Worm (Caenorhabditis elegans) whole organism, midembryonic: ENCODE data around the gene T25F10.4.
A peak's percentile ranks its signal among the peaks of the same experiment; 100 is the strongest.

Experiments
- T22C8.4 ChIP-seq: fragments of 200-800 bp; sonication (Bioruptor generic); IDR thresholded peaks from 2 replicates; pipeline ENCODE4 v1.3.6; 2022; ENCODE audit warnings: missing genetic modification characterization, missing compliant biosample characterization
- cog-1 ChIP-seq: sonication (generic microtip); optimal IDR thresholded peaks from 2 replicates; lab custom pipeline; 2016; ENCODE audit warnings: missing genetic modification characterization, missing compliant biosample characterization
- flt-1 ChIP-seq: fragments of 200-800 bp; sonication (Bioruptor generic); IDR thresholded peaks from 2 replicates; pipeline ENCODE4 v1.3.6; 2022; ENCODE audit warnings: missing genetic modification characterization, missing compliant biosample characterization
- klf-2 ChIP-seq: fragments of 200-800 bp; sonication (Bioruptor generic); conservative IDR thresholded peaks from 2 replicates; pipeline ENCODE4 v1.3.6; 2022; ENCODE audit warnings: missing genetic modification reagents, missing genetic modification characterization, missing compliant biosample characterization
- med-1 ChIP-seq: sonication (generic microtip); optimal IDR thresholded peaks from 2 replicates; lab custom pipeline; 2017; ENCODE audit warnings: missing genetic modification characterization, mild to moderate bottlenecking, missing compliant biosample characterization, antibody characterized with exemption, missing genetic modification reagents; ENCODE audit not compliant: insufficient read depth
- ref-1 ChIP-seq: fragments of 200-800 bp; sonication (Bioruptor generic); conservative IDR thresholded peaks from 2 replicates; pipeline ENCODE4 v1.3.6; 2022; ENCODE audit warnings: missing genetic modification reagents, missing genetic modification characterization, missing compliant biosample characterization
- tab-1 ChIP-seq: fragments of 200-800 bp; sonication (Bioruptor generic); IDR thresholded peaks from 2 replicates; pipeline ENCODE4 v1.3.6; 2022; ENCODE audit warnings: missing genetic modification characterization, missing compliant biosample characterization
- ztf-23 ChIP-seq: fragments of 200-800 bp; sonication (Bioruptor generic); IDR thresholded peaks from 2 replicates; pipeline ENCODE4 v1.3.6; 2022; ENCODE audit warnings: missing genetic modification reagents, missing genetic modification characterization, missing compliant biosample characterization
- ztf-29 ChIP-seq: fragments of 200-800 bp; sonication (Bioruptor generic); IDR thresholded peaks from 2 replicates; pipeline ENCODE4 v1.3.6; 2022; ENCODE audit warnings: missing genetic modification reagents, missing genetic modification characterization, missing compliant biosample characterization

The T25F10.4 gene

DNA sequence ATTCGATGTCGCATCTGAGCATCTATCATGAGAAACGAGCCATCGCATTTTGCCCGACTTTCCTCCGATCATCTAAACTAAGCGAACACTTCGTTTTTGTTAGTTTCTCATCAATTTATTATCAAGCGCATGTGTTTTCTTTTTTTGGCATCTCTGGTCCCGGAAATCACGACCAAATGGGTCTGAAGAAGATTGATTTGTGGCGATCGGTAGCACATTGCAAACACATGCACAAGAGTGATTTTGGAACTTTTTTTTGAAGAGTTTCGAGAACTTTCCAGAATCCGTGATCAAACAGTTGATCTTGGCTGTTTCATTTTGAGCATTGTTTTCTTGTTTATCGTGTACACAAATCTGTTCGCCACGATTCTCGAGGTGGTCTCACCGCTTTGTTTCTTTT, 9.0 kb downstream of the T25F10.4 start:
- no peak for TF ChIP-seq klf-2 (GFP tag; lab: Robert Waterston, UW)
- TF ChIP-seq cog-1 (tag; lab: Kevin White, UChicago) = no peak
- no peak for TF ChIP-seq med-1 (GFP tag; lab: Kevin White, UChicago)
- no peak for TF ChIP-seq ztf-23 (GFP tag; lab: Robert Waterston, UW)
- TF ChIP-seq tab-1 = no peak
- TF ChIP-seq ztf-29 (GFP tag; lab: Robert Waterston, UW) = no peak
- no peak for TF ChIP-seq ref-1 (GFP tag; lab: Robert Waterston, UW)
- no peak for TF ChIP-seq T22C8.4 (GFP tag; lab: Robert Waterston, UW)
- no peak for TF ChIP-seq flt-1 (GFP tag; lab: Robert Waterston, UW)

DNA sequence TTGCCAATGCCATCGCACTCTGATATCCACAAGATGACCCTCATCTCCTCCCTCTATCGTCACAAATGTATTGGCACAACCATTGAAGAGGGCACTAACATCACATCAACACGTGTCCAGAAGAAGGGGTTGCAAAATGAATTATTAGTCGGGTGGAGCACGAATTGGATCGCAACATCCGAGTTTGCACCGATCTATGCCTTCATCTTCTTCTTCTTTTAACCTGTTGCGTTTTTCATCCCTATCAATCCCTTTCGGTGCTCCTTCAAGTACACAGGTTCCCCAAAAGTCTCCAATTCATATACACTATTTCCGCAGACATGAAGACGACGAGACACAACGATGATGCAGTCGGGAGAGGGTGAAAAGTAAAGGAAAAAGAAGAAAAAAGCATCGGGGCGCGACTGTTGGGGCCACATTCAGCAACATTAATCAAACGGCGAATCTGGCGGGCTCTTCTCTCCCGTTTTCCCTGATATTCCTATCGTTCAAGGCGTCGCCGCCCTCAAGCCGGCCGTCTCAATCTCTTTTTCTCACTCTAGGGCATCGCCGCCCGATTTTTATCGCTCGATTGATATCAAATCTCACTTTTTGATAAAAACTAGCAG, 10.7 kb downstream of the T25F10.4 start:
- TF ChIP-seq klf-2 (GFP tag; lab: Robert Waterston, UW) = 0 out of 2 replicates have a peak, but pooled peaks have one; percentile 16
- no peak for TF ChIP-seq flt-1 (GFP tag; lab: Robert Waterston, UW)
- no peak for TF ChIP-seq ztf-23 (GFP tag; lab: Robert Waterston, UW)
- no peak for TF ChIP-seq ref-1 (GFP tag; lab: Robert Waterston, UW)

DNA sequence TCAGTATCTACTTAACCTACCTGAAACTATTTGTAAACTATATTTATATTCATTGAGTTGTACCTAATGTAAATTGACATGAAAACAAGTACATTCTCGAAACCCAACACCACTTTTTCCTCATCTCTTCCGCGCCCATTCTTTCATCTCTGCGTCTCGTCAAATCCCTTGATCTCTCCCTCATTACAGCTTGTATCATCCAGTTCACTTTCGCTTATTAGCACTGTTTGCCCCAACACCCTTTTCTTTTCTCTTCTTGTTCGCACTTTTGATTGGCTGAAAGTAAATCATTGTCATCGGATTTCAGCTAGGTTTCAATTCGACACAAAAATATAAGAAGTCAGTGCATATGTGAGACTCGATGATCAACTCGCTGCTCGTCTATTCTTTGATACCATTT, 17.5 kb downstream of the T25F10.4 start, which contains the start of gene T25F10.3:
TSS of gene T25F10.3 (plus strand) at position 308 of the 400 bp plus-strand sequence.
- no peak for TF ChIP-seq med-1 (GFP tag; lab: Kevin White, UChicago)
- TF ChIP-seq tab-1 = no peak
- no peak for TF ChIP-seq ztf-23 (GFP tag; lab: Robert Waterston, UW)
- no peak for TF ChIP-seq flt-1 (GFP tag; lab: Robert Waterston, UW)
- no peak for TF ChIP-seq ref-1 (GFP tag; lab: Robert Waterston, UW)

DNA sequence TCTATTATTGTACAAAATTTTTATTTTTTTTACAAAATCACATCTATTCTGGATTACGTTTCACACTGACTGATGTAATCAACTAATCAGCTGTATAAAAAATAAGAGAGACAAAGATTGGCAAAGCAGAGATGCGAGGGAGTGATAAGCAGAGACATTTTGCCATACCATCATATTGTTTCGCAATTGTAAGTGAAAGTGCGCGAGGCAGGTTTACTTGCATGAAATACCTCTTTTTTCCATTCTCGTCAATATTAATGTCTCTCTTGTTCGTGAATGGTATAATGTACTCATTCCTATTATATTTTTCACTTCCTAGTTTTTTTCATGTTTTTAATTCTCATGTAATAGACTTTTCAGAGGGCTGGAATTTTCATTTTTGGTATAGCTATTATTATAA, 25.4 kb downstream of the T25F10.4 start:
- TF ChIP-seq ref-1 (GFP tag; lab: Robert Waterston, UW) (no peak), flt-1 (GFP tag; lab: Robert Waterston, UW) (no peak), tab-1 (no peak), klf-2 (GFP tag; lab: Robert Waterston, UW) (no peak)

DNA sequence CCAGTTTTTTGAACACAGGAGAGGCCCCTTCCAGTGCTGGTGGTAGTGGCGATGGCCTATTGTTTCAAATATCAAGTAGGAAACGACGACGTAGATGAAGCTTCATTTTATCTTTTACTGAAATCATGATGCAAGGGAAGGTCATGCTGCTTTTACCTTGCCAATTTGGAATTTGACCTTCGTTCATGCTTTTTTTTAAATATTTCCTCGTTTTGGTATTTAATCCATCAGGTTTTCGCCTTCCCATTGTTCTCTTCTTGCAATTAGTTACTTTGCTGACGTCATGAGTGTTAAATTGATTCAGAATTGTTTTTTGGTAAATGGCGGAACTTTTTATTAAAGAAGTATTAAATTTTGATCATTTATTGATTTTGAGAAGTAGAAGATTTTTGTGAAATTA, 26.2 kb downstream of the T25F10.4 start:
- no peak for TF ChIP-seq med-1 (GFP tag; lab: Kevin White, UChicago)
- no peak for TF ChIP-seq ref-1 (GFP tag; lab: Robert Waterston, UW)
- TF ChIP-seq cog-1 (tag; lab: Kevin White, UChicago) = no peak
- no peak for TF ChIP-seq klf-2 (GFP tag; lab: Robert Waterston, UW)
- no peak for TF ChIP-seq ztf-23 (GFP tag; lab: Robert Waterston, UW)
- no peak for TF ChIP-seq T22C8.4 (GFP tag; lab: Robert Waterston, UW)
- TF ChIP-seq ztf-29 (GFP tag; lab: Robert Waterston, UW) = no peak
- no peak for TF ChIP-seq flt-1 (GFP tag; lab: Robert Waterston, UW)
- no peak for TF ChIP-seq tab-1

DNA sequence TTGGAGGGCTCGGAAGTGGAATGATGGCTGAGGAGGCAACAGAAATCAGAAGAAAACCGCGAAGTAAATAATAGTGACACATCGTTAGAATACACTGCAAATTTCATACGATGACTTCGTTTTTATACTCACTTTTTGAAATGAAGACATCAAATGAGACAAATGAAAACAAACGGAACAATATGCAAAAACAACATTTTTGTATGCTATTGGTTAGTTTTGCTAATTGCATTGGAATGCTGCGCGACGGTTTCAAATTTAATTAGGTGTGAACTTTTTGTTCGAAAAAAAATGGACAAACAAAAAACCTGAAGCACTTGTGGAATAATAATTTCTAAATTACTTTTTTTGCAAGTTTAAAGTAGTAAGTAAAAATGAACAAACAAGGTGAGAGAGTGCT, 29.3 kb downstream of the T25F10.4 start, which contains the start of gene grl-8:
TSS of gene grl-8 (minus strand) at position 101 of the 400 bp plus-strand sequence.
- TF ChIP-seq cog-1 (tag; lab: Kevin White, UChicago) (no peak), ztf-23 (GFP tag; lab: Robert Waterston, UW) (no peak), flt-1 (GFP tag; lab: Robert Waterston, UW) (no peak), ztf-29 (GFP tag; lab: Robert Waterston, UW) (no peak), ref-1 (GFP tag; lab: Robert Waterston, UW) (no peak), T22C8.4 (GFP tag; lab: Robert Waterston, UW) (no peak), klf-2 (GFP tag; lab: Robert Waterston, UW) (no peak), tab-1 (no peak), med-1 (GFP tag; lab: Kevin White, UChicago) (no peak)

DNA sequence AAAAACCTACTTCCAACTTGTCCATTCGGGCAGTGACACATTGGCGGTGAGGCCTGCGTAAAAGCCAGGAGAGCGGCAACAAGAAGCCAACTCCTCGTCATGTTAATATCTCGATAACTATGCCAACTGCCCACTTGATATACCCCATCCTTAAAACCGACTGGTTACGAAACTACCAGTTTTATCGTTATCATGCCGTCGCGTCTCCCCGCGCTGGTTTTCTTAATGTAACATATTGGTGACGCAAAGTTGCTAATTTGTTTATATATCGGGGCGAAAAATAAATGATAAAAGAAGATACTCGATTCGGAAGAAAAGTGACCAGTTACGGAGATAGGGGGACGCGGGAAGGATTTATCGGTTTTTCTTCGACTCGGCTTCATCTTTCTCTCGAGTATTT, 30.7 kb downstream of the T25F10.4 start, which contains the start of gene grl-9:
TSS of gene grl-9 (minus strand) at position 101 of the 400 bp plus-strand sequence.
- TF ChIP-seq ztf-29 (GFP tag; lab: Robert Waterston, UW) (no peak), ztf-23 (GFP tag; lab: Robert Waterston, UW) (no peak), cog-1 (tag; lab: Kevin White, UChicago) (no peak), med-1 (GFP tag; lab: Kevin White, UChicago) (no peak)

DNA sequence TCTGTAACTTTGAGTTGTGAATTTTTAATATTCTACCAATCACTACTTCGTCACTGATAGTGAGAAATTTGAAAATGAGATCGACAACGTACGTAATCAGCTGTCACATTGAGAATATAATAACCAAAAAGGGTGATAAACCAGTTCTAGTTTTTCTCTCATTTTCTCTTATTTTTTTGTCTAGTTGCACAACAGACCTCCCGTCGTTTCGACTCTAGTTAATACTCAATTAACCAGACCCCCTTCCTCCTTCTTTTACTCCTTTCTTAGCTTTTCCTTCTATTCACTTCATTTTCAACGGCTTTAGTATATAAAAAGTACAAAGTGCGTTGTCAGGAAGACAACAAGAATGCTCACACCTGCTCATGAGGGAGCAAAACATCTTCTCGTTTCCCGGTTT, 35.0 kb downstream of the T25F10.4 start, which contains the start of gene ZC487.1:
TSS of gene ZC487.1 (plus strand) at position 301 of the 400 bp plus-strand sequence.
- TF ChIP-seq T22C8.4 (GFP tag; lab: Robert Waterston, UW) (no peak), med-1 (GFP tag; lab: Kevin White, UChicago) (no peak), ztf-29 (GFP tag; lab: Robert Waterston, UW) (no peak), tab-1 (no peak), ref-1 (GFP tag; lab: Robert Waterston, UW) (no peak), cog-1 (tag; lab: Kevin White, UChicago) (no peak), klf-2 (GFP tag; lab: Robert Waterston, UW) (no peak), flt-1 (GFP tag; lab: Robert Waterston, UW) (no peak), ztf-23 (GFP tag; lab: Robert Waterston, UW) (no peak)

DNA sequence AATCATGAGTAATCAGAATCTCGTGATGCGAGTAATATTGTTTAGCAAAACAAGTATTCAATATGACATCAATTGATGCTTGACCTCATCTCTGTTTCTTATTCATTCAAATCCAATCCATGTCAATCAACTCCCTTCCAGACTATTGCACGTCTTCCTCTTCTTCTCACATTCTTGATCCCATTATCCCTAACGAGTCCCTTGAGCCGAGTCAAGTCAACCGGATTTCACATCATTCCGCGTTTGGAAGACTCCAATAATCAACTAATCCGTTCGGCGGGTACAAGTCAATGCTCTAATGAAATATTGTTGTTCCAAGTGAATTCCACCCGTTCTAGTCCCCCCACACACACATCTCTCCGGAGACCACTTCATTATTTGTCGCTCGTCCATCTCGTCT, 36.0 kb downstream of the T25F10.4 start:
- TF ChIP-seq flt-1 (GFP tag; lab: Robert Waterston, UW) = no peak
- no peak for TF ChIP-seq ref-1 (GFP tag; lab: Robert Waterston, UW)
- no peak for TF ChIP-seq tab-1
- no peak for TF ChIP-seq cog-1 (tag; lab: Kevin White, UChicago)
- TF ChIP-seq klf-2 (GFP tag; lab: Robert Waterston, UW) = no peak
- TF ChIP-seq T22C8.4 (GFP tag; lab: Robert Waterston, UW) = no peak
- TF ChIP-seq ztf-29 (GFP tag; lab: Robert Waterston, UW) = no peak
